Fruit fly (Drosophila melanogaster) whole organism, pupa: ENCODE data around the gene CG15880.

Experiments
- CG13204 ChIP-seq: fragments of 200-800 bp; sonication (Bioruptor generic); optimal IDR thresholded peaks from 2 replicates; lab custom pipeline; 2018; ENCODE audit warnings: missing biosample characterization, mild to moderate bottlenecking, missing genetic modification characterization, moderate library complexity
- Ets98B ChIP-seq: fragments of 200-800 bp; sonication (Bioruptor generic); IDR thresholded peaks from 2 replicates; pipeline ENCODE4 v1.3.6; 2022; ENCODE audit warnings: missing biosample characterization, missing genetic modification characterization
- Pif1B ChIP-seq: fragments of 200-800 bp; sonication (Bioruptor generic); optimal IDR thresholded peaks from 3 replicates; lab custom pipeline; 2016; ENCODE audit warnings: missing biosample characterization, missing genetic modification characterization
- gl ChIP-seq: fragments of 200-800 bp; sonication (Bioruptor generic); optimal IDR thresholded peaks from 2 replicates; lab custom pipeline; 2018; ENCODE audit warnings: missing biosample characterization, mild to moderate bottlenecking, missing genetic modification characterization

- no peak for TF ChIP-seq Pif1B (GFP tag; lab: Kevin White, UChicago)
- peak; percentile 68 for TF ChIP-seq CG13204 (GFP tag; lab: Kevin White, UChicago)
- no peak for TF ChIP-seq Ets98B (GFP tag; lab: Robert Waterston, UW)
- no peak for TF ChIP-seq gl (tag; lab: Kevin White, UChicago)
Observed at dm6 chr2L:849787-850512, 32.2 kb upstream of the CG15880 start.
